Fruit fly (Drosophila melanogaster) whole organism: ENCODE results near the gene CG9784.

Source experiments
- CG8478 ChIP-seq: fragments of >200 bp; optimal IDR thresholded peaks from 2 replicates; lab custom pipeline; 2018; ENCODE audit warnings: inconsistent platforms
- Dll ChIP-seq: fragments of >200 bp; optimal IDR thresholded peaks from 2 replicates; lab custom pipeline; 2017
- pan ChIP-seq: fragments of >200 bp; optimal IDR thresholded peaks from 2 replicates; lab custom pipeline; 2017
- psq ChIP-seq: fragments of >200 bp; optimal IDR thresholded peaks from 2 replicates; lab custom pipeline; 2017
- usp ChIP-seq: fragments of >200 bp; optimal IDR thresholded peaks from 2 replicates; lab custom pipeline; 2017; ENCODE audit warnings: missing biosample characterization, missing genetic modification characterization, mixed read lengths

DNA sequence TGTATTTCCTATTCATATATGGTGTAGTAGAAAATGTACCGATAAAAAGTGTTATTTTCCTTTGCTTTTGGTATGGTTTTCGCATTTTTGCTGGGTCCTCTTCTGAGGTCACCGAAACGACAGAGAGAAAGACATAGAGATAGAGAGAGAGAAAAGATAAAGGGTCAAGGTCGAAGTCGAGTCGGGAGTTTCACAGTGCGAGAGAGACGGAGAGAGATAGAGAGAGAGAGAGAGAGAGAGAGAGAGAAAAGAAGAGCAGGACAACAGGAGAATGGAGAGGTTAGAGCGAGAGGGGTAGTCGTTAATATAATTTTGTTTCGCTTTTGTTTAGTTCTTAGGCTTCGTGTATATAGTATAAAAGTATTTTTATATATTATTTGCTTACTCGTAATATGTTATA is 36.8 kb downstream of the CG9784 start:
- no peak for TF ChIP-seq pan (lab: Kevin White, UChicago)
- no peak for TF ChIP-seq CG8478 (lab: Kevin White, UChicago)
- no peak for TF ChIP-seq usp (GFP tag; lab: Kevin White, UChicago)
- TF ChIP-seq psq (lab: Kevin White, UChicago): no peak
- no peak for TF ChIP-seq Dll (lab: Kevin White, UChicago)
